Worm (Caenorhabditis elegans) whole organism, midembryonic: ENCODE measurements around the gene myrf-2.

Experiments used
- T22C8.4 ChIP-seq: fragments of 200-800 bp; sonication (Bioruptor generic); IDR thresholded peaks from 2 replicates; pipeline ENCODE4 v1.3.6; 2022; ENCODE audit warnings: missing genetic modification characterization, missing compliant biosample characterization
- cog-1 ChIP-seq: sonication (generic microtip); optimal IDR thresholded peaks from 2 replicates; lab custom pipeline; 2016; ENCODE audit warnings: missing genetic modification characterization, missing compliant biosample characterization
- flt-1 ChIP-seq: fragments of 200-800 bp; sonication (Bioruptor generic); IDR thresholded peaks from 2 replicates; pipeline ENCODE4 v1.3.6; 2022; ENCODE audit warnings: missing genetic modification characterization, missing compliant biosample characterization
- med-1 ChIP-seq: sonication (generic microtip); optimal IDR thresholded peaks from 2 replicates; lab custom pipeline; 2017; ENCODE audit warnings: missing genetic modification characterization, mild to moderate bottlenecking, missing compliant biosample characterization, antibody characterized with exemption, missing genetic modification reagents; ENCODE audit not compliant: insufficient read depth
- ref-1 ChIP-seq: fragments of 200-800 bp; sonication (Bioruptor generic); conservative IDR thresholded peaks from 2 replicates; pipeline ENCODE4 v1.3.6; 2022; ENCODE audit warnings: missing genetic modification reagents, missing genetic modification characterization, missing compliant biosample characterization
- tab-1 ChIP-seq: fragments of 200-800 bp; sonication (Bioruptor generic); IDR thresholded peaks from 2 replicates; pipeline ENCODE4 v1.3.6; 2022; ENCODE audit warnings: missing genetic modification characterization, missing compliant biosample characterization
- ztf-23 ChIP-seq: fragments of 200-800 bp; sonication (Bioruptor generic); IDR thresholded peaks from 2 replicates; pipeline ENCODE4 v1.3.6; 2022; ENCODE audit warnings: missing genetic modification reagents, missing genetic modification characterization, missing compliant biosample characterization
- ztf-29 ChIP-seq: fragments of 200-800 bp; sonication (Bioruptor generic); IDR thresholded peaks from 2 replicates; pipeline ENCODE4 v1.3.6; 2022; ENCODE audit warnings: missing genetic modification reagents, missing genetic modification characterization, missing compliant biosample characterization

ce11 chrX:10146592-10146991 lies 47.6 kb downstream of the myrf-2 start, which contains the start of gene unc-115:
- TF ChIP-seq tab-1 (no peak), flt-1 (GFP tag; lab: Robert Waterston, UW) (peak; percentile 88), ztf-23 (GFP tag; lab: Robert Waterston, UW) (peak; percentile 63; the same call in 1 of the 2 replicates), med-1 (GFP tag; lab: Kevin White, UChicago) (no peak), ztf-29 (0 out of 2 replicates have a peak, but pooled peaks have one; percentile 4), ref-1 (no peak), cog-1 (tag; lab: Kevin White, UChicago) (peak; percentile 75), T22C8.4 (GFP tag; lab: Robert Waterston, UW) (peak; percentile 97)
